Fruit fly (Drosophila melanogaster): ENCODE results near the gene CG8840.

- TF ChIP-seq Dif (GFP tag; optimal IDR thresholded peaks at IDR 0.05; ENCODE audit: partially characterized antibody) (no peak), pan (optimal IDR thresholded peaks at IDR 0.05) (no peak), CrebA (GFP tag; optimal IDR thresholded peaks at IDR 0.05; ENCODE audit: borderline replicate concordance) (no peak), br (GFP tag; optimal IDR thresholded peaks at IDR 0.05) (no peak), h (GFP tag; optimal IDR thresholded peaks at IDR 0.05) (no peak), psq (GFP tag; optimal IDR thresholded peaks at IDR 0.05) (no peak), fru (GFP tag; optimal IDR thresholded peaks at IDR 0.05) (no peak), Hr83 (GFP tag; optimal IDR thresholded peaks at IDR 0.05; ENCODE audit: poor library complexity, severe bottlenecking) (no peak), sage (GFP tag; optimal IDR thresholded peaks at IDR 0.05) (no peak), Myc (optimal IDR thresholded peaks at IDR 0.05) (no peak), HLH106 (tag; optimal IDR thresholded peaks at IDR 0.05) (no peak), sv (GFP tag; optimal IDR thresholded peaks at IDR 0.05) (no peak)
Observed at dm6 chr2L:3375611-3376010, 34.7 kb upstream of the CG8840 start, which contains the start of gene CG15412.

All from whole organism, wandering third instar larva.